Worm (Caenorhabditis elegans) whole organism, L4 larva: ENCODE measurements around the gene tbc-19.

Source experiments
- arid-1 ChIP-seq: fragments of 200-800 bp; sonication (Bioruptor generic); conservative IDR thresholded peaks from 2 replicates; pipeline ENCODE4 v1.3.6; 2022; ENCODE audit warnings: missing genetic modification reagents, missing genetic modification characterization, missing compliant biosample characterization
- ceh-28 ChIP-seq: fragments of 150-350 bp; optimal IDR thresholded peaks from 2 replicates; lab custom pipeline; 2014; ENCODE audit warnings: missing biosample characterization, missing genetic modification reagents, missing genetic modification characterization
- ceh-44 ChIP-seq: fragments of 200-800 bp; sonication (Bioruptor generic); IDR thresholded peaks from 2 replicates; pipeline ENCODE4 v1.3.6; 2022; ENCODE audit warnings: missing genetic modification reagents, missing genetic modification characterization, missing compliant biosample characterization
- dpl-1 ChIP-seq: fragments of 150-350 bp; optimal IDR thresholded peaks from 2 replicates; lab custom pipeline; 2014; ENCODE audit warnings: missing biosample characterization, missing genetic modification reagents, missing genetic modification characterization
- fkh-10 ChIP-seq: fragments of 150-350 bp; optimal IDR thresholded peaks from 2 replicates; lab custom pipeline; 2014; ENCODE audit warnings: missing biosample characterization, missing genetic modification reagents, missing genetic modification characterization
- lsy-2 ChIP-seq, 2 experiments: fragments of 150-350 bp in 1 of 2; sonication (generic microtip) in 1 of 2; optimal IDR thresholded peaks; 2 replicates each; lab custom pipeline; 2014 to 2017; ENCODE audit warnings: missing biosample characterization in 2 of 2, missing genetic modification characterization in 2 of 2
- mdt-29 ChIP-seq: fragments of 200-800 bp; sonication (Bioruptor generic); IDR thresholded peaks from 2 replicates; pipeline ENCODE4 v1.3.6; 2022; ENCODE audit warnings: missing genetic modification reagents, missing genetic modification characterization, missing compliant biosample characterization
- nhr-237 ChIP-seq: sonication (generic microtip); optimal IDR thresholded peaks from 2 replicates; lab custom pipeline; 2017; ENCODE audit warnings: missing biosample characterization, missing genetic modification characterization
- pha-4 ChIP-seq, 2 experiments: fragments of 150-350 bp in 1 of 2; fragments of 200-800 bp in 1 of 2; sonication (Bioruptor generic) in 1 of 2; IDR thresholded peaks in 1 of 2; optimal IDR thresholded peaks in 1 of 2; 2 replicates each; pipeline versions ENCODE4 v1.3.6 to Lab custom; 2014 to 2022; ENCODE audit warnings: missing genetic modification characterization in 2 of 2, missing genetic modification reagents in 2 of 2, missing biosample characterization in 1 of 2, missing compliant biosample characterization in 1 of 2
- pqm-1 ChIP-seq: sonication (generic microtip); optimal IDR thresholded peaks from 2 replicates; lab custom pipeline; 2017; ENCODE audit warnings: missing biosample characterization, missing genetic modification characterization
- unc-130 ChIP-seq: sonication (generic microtip); optimal IDR thresholded peaks from 2 replicates; lab custom pipeline; 2016; ENCODE audit warnings: missing genetic modification reagents, missing genetic modification characterization, missing compliant biosample characterization
- vab-7 ChIP-seq: fragments of 200-800 bp; sonication (Bioruptor generic); IDR thresholded peaks from 2 replicates; pipeline ENCODE4 v1.3.6; 2022; ENCODE audit warnings: missing genetic modification reagents, missing genetic modification characterization, missing compliant biosample characterization

ce11 chrX:14039293-14039692, 27.0 kb upstream of the tbc-19 start:
- TF ChIP-seq lsy-2 (tag; optimal IDR thresholded peaks at IDR 0.05; lab: Kevin White, UChicago), result no peak
- no peak for TF ChIP-seq arid-1 (GFP tag; lab: Robert Waterston, UW)
- no peak for TF ChIP-seq mdt-29 (GFP tag; lab: Robert Waterston, UW)
- TF ChIP-seq pha-4 (GFP tag; IDR thresholded peaks at IDR 0.05; lab: Robert Waterston, UW), result no peak
- TF ChIP-seq pha-4 (tag; optimal IDR thresholded peaks at IDR 0.05; lab: Kevin White, UChicago), result no peak
- no peak for TF ChIP-seq ceh-28 (tag; lab: Kevin White, UChicago)
- TF ChIP-seq ceh-44 (GFP tag; lab: Robert Waterston, UW), result no peak
- TF ChIP-seq dpl-1 (GFP tag; lab: Kevin White, UChicago), result no peak
- no peak for TF ChIP-seq vab-7
- no peak for TF ChIP-seq unc-130 (GFP tag; lab: Kevin White, UChicago)
- no peak for TF ChIP-seq nhr-237 (tag; lab: Kevin White, UChicago)
- no peak for TF ChIP-seq pqm-1
- TF ChIP-seq fkh-10 (GFP tag; lab: Kevin White, UChicago), result no peak
